Fruit fly (Drosophila melanogaster) whole organism, embryonic: Measurements from ENCODE around the gene fru.

Experiments used
- Atf-2 ChIP-seq: fragments of 200-800 bp; sonication (Bioruptor generic); optimal IDR thresholded peaks from 2 replicates; lab custom pipeline; 2016; ENCODE audit warnings: missing biosample characterization, missing genetic modification characterization
- CG10267 ChIP-seq: fragments of 200-800 bp; sonication (Bioruptor generic); optimal IDR thresholded peaks from 2 replicates; lab custom pipeline; 2018; ENCODE audit warnings: missing biosample characterization, mild to moderate bottlenecking, missing genetic modification characterization, moderate library complexity
- CG10321 ChIP-seq: fragments of 200-800 bp; sonication (Bioruptor generic); IDR thresholded peaks from 2 replicates; pipeline ENCODE4 v1.3.6; 2022; ENCODE audit warnings: missing biosample characterization, missing genetic modification characterization
- CG12659 ChIP-seq: fragments of 200-800 bp; sonication (Bioruptor generic); optimal IDR thresholded peaks from 3 replicates; lab custom pipeline; 2017; ENCODE audit warnings: mild to moderate bottlenecking, missing biosample characterization, missing genetic modification reagents, missing genetic modification characterization
- CG18011 ChIP-seq: fragments of 200-800 bp; sonication (Bioruptor generic); optimal IDR thresholded peaks from 2 replicates; lab custom pipeline; 2017; ENCODE audit warnings: missing biosample characterization, missing genetic modification characterization, mild to moderate bottlenecking, moderate library complexity, missing genotype
- CG2120 ChIP-seq: fragments of 200-800 bp; sonication (Bioruptor generic); optimal IDR thresholded peaks from 3 replicates; lab custom pipeline; 2016; ENCODE audit warnings: missing biosample characterization, missing genetic modification characterization
- CG2712 ChIP-seq: fragments of 200-800 bp; optimal IDR thresholded peaks from 3 replicates; lab custom pipeline; 2019; ENCODE audit warnings: missing biosample characterization, mild to moderate bottlenecking, missing genetic modification characterization, moderate library complexity
- CG2875 ChIP-seq: fragments of 200-800 bp; sonication (Bioruptor generic); optimal IDR thresholded peaks from 2 replicates; lab custom pipeline; 2017; ENCODE audit warnings: missing biosample characterization, mild to moderate bottlenecking, missing genetic modification characterization, missing genetic modification reagents
- CG30020 ChIP-seq: fragments of 200-800 bp; optimal IDR thresholded peaks from 2 replicates; lab custom pipeline; 2019; ENCODE audit warnings: missing biosample characterization, mild to moderate bottlenecking, missing genetic modification characterization, moderate library complexity
- CG30403 ChIP-seq: fragments of 200-800 bp; sonication (Bioruptor generic); optimal IDR thresholded peaks from 3 replicates; lab custom pipeline; 2016; ENCODE audit warnings: missing biosample characterization, missing genetic modification characterization
- CG32532 ChIP-seq: fragments of 200-800 bp; sonication (Bioruptor generic); IDR thresholded peaks from 2 replicates; pipeline ENCODE4 v1.3.6; 2022; ENCODE audit warnings: missing biosample characterization, missing genetic modification characterization
- CG4360 ChIP-seq: fragments of 200-800 bp; sonication (Bioruptor generic); IDR thresholded peaks from 2 replicates; pipeline ENCODE4 v1.3.6; 2022; ENCODE audit warnings: missing biosample characterization, missing genetic modification characterization
- CG6813 ChIP-seq: fragments of 200-800 bp; sonication (Bioruptor generic); optimal IDR thresholded peaks from 2 replicates; lab custom pipeline; 2017; ENCODE audit warnings: missing biosample characterization, missing genetic modification characterization, mild to moderate bottlenecking, moderate library complexity, missing genetic modification reagents
- CG7271 ChIP-seq: fragments of 200-800 bp; sonication (Bioruptor generic); optimal IDR thresholded peaks from 2 replicates; lab custom pipeline; 2018; ENCODE audit warnings: missing biosample characterization, mild to moderate bottlenecking, missing genetic modification characterization, moderate library complexity
- CG8290 ChIP-seq, 3 experiments: fragments of 200-800 bp; sonication (Bioruptor generic); optimal IDR thresholded peaks; 2 replicates each; lab custom pipeline; 2016 to 2019; ENCODE audit warnings: missing biosample characterization in 3 of 3, missing genetic modification characterization in 3 of 3, mild to moderate bottlenecking in 2 of 3, moderate library complexity in 1 of 3
- CG8924 ChIP-seq: fragments of 200-800 bp; optimal IDR thresholded peaks from 3 replicates; lab custom pipeline; 2019; ENCODE audit warnings: missing biosample characterization, mild to moderate bottlenecking, missing genetic modification characterization, moderate library complexity
- CHES-1-like ChIP-seq: fragments of 200-800 bp; sonication (Bioruptor generic); optimal IDR thresholded peaks from 2 replicates; lab custom pipeline; 2016; ENCODE audit warnings: missing biosample characterization, missing genetic modification characterization
- CTCF ChIP-seq: fragments of 200-800 bp; sonication (Bioruptor generic); optimal IDR thresholded peaks from 2 replicates; lab custom pipeline; 2017; ENCODE audit warnings: missing biosample characterization, mild to moderate bottlenecking, missing genetic modification characterization, moderate library complexity
- CkIIα-i1 ChIP-seq: fragments of 200-800 bp; sonication (Bioruptor generic); IDR thresholded peaks from 2 replicates; pipeline ENCODE4 v1.3.6; 2022; ENCODE audit warnings: missing biosample characterization, missing genetic modification characterization
- Dad ChIP-seq: fragments of 200-800 bp; sonication (Bioruptor generic); optimal IDR thresholded peaks from 3 replicates; lab custom pipeline; 2016; ENCODE audit warnings: missing biosample characterization, missing genetic modification characterization
- Dll ChIP-seq: fragments of 200-800 bp; sonication (Bioruptor generic); IDR thresholded peaks from 4 replicates; pipeline ENCODE4 v1.3.6; 2022; ENCODE audit warnings: missing biosample characterization, missing genetic modification characterization; ENCODE audit not compliant: partially characterized antibody
- E2f2 ChIP-seq: fragments of 200-800 bp; sonication (Bioruptor generic); IDR thresholded peaks from 2 replicates; pipeline ENCODE4 v1.3.6; 2022; ENCODE audit warnings: missing biosample characterization, missing genetic modification characterization
- ERR ChIP-seq: fragments of 200-800 bp; sonication (Bioruptor generic); optimal IDR thresholded peaks from 2 replicates; lab custom pipeline; 2016; ENCODE audit warnings: missing biosample characterization, missing genetic modification characterization
- HLH3B ChIP-seq: fragments of 200-800 bp; sonication (Bioruptor generic); IDR thresholded peaks from 2 replicates; pipeline ENCODE4 v1.3.6; 2022; ENCODE audit warnings: missing biosample characterization, missing genetic modification characterization
- Myb ChIP-seq: fragments of 200-800 bp; sonication (Bioruptor generic); optimal IDR thresholded peaks from 2 replicates; lab custom pipeline; 2016; ENCODE audit warnings: missing biosample characterization, missing genetic modification characterization
- NC2α ChIP-seq: fragments of 200-800 bp; sonication (Bioruptor generic); optimal IDR thresholded peaks from 2 replicates; lab custom pipeline; 2016; ENCODE audit warnings: missing biosample characterization, missing genetic modification characterization
- Rfx ChIP-seq: fragments of 200-800 bp; sonication (Bioruptor generic); IDR thresholded peaks from 2 replicates; pipeline ENCODE4 v1.3.6; 2022; ENCODE audit warnings: missing biosample characterization, missing genetic modification characterization
- Sry-δ ChIP-seq: fragments of 200-800 bp; sonication (Bioruptor generic); optimal IDR thresholded peaks from 2 replicates; lab custom pipeline; 2016; ENCODE audit warnings: missing biosample characterization, missing genetic modification characterization
- Trl ChIP-seq, 3 experiments: fragments of >200 bp in 2 of 3; fragments of 200-800 bp in 1 of 3; sonication (Bioruptor generic) in 1 of 3; optimal IDR thresholded peaks; 2 replicates in 1 of 3; 3 replicates in 2 of 3; lab custom pipeline; 2016 to 2017; ENCODE audit warnings: missing biosample characterization in 1 of 3, missing genetic modification characterization in 1 of 3
- ato ChIP-seq: fragments of 200-800 bp; sonication (Bioruptor generic); IDR thresholded peaks from 2 replicates; pipeline ENCODE4 v1.3.6; 2022; ENCODE audit warnings: missing biosample characterization, missing genetic modification characterization; ENCODE audit not compliant: partially characterized antibody
- bowl ChIP-seq: fragments of 200-800 bp; sonication (Bioruptor generic); IDR thresholded peaks from 2 replicates; pipeline ENCODE4 v1.3.6; 2022; ENCODE audit warnings: missing biosample characterization, missing genetic modification characterization
- chif ChIP-seq, 2 experiments: fragments of 200-800 bp; sonication (Bioruptor generic); optimal IDR thresholded peaks; 3 replicates each; lab custom pipeline; 2016; ENCODE audit warnings: missing biosample characterization in 2 of 2, missing genetic modification characterization in 2 of 2
- croc ChIP-seq: fragments of 200-800 bp; sonication (Bioruptor generic); conservative IDR thresholded peaks from 3 replicates; pipeline ENCODE4 v1.3.6; 2022; ENCODE audit warnings: missing biosample characterization, missing genetic modification characterization
- cwo ChIP-seq: fragments of 200-800 bp; sonication (Bioruptor generic); optimal IDR thresholded peaks from 3 replicates; lab custom pipeline; 2017; ENCODE audit warnings: missing biosample characterization, missing genetic modification characterization, mild to moderate bottlenecking, moderate library complexity, missing genetic modification reagents
- da ChIP-seq: fragments of 200-800 bp; sonication (Bioruptor generic); optimal IDR thresholded peaks from 2 replicates; lab custom pipeline; 2016; ENCODE audit warnings: missing biosample characterization, missing genetic modification characterization
- disco-r ChIP-seq: fragments of 200-800 bp; sonication (Bioruptor generic); optimal IDR thresholded peaks from 2 replicates; lab custom pipeline; 2016; ENCODE audit warnings: missing biosample characterization, missing genetic modification characterization
- ewg ChIP-seq: fragments of 200-800 bp; sonication (Bioruptor generic); optimal IDR thresholded peaks from 3 replicates; lab custom pipeline; 2017; ENCODE audit warnings: mild to moderate bottlenecking, missing biosample characterization, missing genetic modification reagents, missing genetic modification characterization
- fd64A ChIP-seq: fragments of 200-800 bp; sonication (Bioruptor generic); optimal IDR thresholded peaks from 3 replicates; lab custom pipeline; 2018; ENCODE audit warnings: missing biosample characterization, mild to moderate bottlenecking, missing genetic modification characterization
- gce ChIP-seq: fragments of 200-800 bp; sonication (Bioruptor generic); IDR thresholded peaks from 3 replicates; pipeline ENCODE4 v1.3.6; 2022; ENCODE audit warnings: missing biosample characterization, missing genetic modification characterization
- her ChIP-seq: fragments of 200-800 bp; sonication (Bioruptor generic); optimal IDR thresholded peaks from 2 replicates; lab custom pipeline; 2016; ENCODE audit warnings: missing biosample characterization, missing genetic modification characterization
- lilli ChIP-seq: fragments of 200-800 bp; sonication (Bioruptor generic); optimal IDR thresholded peaks from 3 replicates; lab custom pipeline; 2016; ENCODE audit warnings: missing biosample characterization, missing genetic modification characterization
- nmo ChIP-seq: fragments of 200-800 bp; sonication (Bioruptor generic); optimal IDR thresholded peaks from 2 replicates; lab custom pipeline; 2018; ENCODE audit warnings: missing biosample characterization, mild to moderate bottlenecking, missing genetic modification characterization, moderate library complexity
- phol ChIP-seq: fragments of 200-800 bp; sonication (Bioruptor generic); optimal IDR thresholded peaks from 3 replicates; lab custom pipeline; 2018; ENCODE audit warnings: missing biosample characterization, mild to moderate bottlenecking, missing genetic modification characterization, moderate library complexity
- ro ChIP-seq: fragments of 200-800 bp; sonication (Bioruptor generic); IDR thresholded peaks from 2 replicates; pipeline ENCODE4 v1.3.6; 2022; ENCODE audit warnings: missing biosample characterization, missing genetic modification characterization
- tup ChIP-seq: fragments of 200-800 bp; sonication (Bioruptor generic); optimal IDR thresholded peaks from 2 replicates; lab custom pipeline; 2016; ENCODE audit warnings: missing biosample characterization, mild to moderate bottlenecking, missing genetic modification characterization, moderate library complexity
- twi ChIP-seq: fragments of 200-800 bp; optimal IDR thresholded peaks from 2 replicates; lab custom pipeline; 2019; ENCODE audit warnings: missing biosample characterization, mild to moderate bottlenecking, missing genetic modification characterization, moderate library complexity
- vfl ChIP-seq: fragments of 200-800 bp; sonication (Bioruptor generic); optimal IDR thresholded peaks from 2 replicates; lab custom pipeline; 2016; ENCODE audit warnings: missing biosample characterization, missing genetic modification characterization
- zen2 ChIP-seq: fragments of 200-800 bp; sonication (Bioruptor generic); IDR thresholded peaks from 3 replicates; pipeline ENCODE4 v1.3.6; 2022; ENCODE audit warnings: missing biosample characterization, missing genetic modification characterization; ENCODE audit not compliant: partially characterized antibody

fru gene

DNA sequence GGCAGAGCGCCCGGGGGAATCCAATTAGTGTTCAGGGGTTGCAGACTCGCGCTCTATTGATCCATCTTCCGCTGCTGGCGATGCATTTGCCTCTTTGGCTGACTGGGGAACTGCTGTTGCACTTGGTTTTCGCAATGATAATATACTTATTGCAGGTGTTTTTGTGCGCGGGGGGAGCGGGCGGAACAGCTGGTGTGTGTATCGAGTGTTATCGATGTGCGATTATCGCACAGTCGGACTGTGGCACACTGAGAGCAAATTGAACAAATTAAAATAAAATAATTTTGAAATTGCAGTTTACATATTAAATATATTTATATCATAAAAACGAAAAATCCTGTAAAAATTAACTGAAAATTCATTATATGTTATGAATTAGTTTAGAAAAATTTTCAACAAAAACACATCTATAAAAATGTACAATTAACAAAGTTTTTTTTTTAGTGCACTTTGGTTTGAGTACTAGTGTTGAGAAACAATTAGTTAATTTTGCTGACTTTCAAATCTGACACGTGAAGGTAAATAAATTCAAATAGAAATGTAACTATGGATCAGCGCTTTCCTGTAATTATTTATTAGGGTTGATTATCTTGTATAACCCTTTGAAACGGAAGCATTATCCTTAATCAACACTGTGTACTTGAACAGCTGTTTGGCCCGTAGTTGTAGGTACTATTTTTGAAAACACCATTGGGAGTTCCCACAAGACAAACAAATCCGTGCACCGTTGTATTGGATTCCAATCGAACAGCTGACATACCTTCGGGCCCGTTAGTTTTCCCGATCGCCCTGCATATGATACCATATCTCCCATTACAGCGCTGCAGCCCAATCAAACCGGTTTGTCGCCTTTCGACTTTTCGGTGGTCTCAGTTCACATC, 142.6 kb downstream of the fru start, which contains the start of the genes Wdr37 and koko (continued):
- TF ChIP-seq CG4360 (GFP tag; lab: Robert Waterston, UW) (peak; percentile 60; the same call in 1 of the 2 replicates), CG30020 (tag; lab: Kevin White, UChicago) (peak; percentile 87), CG7271 (peak; percentile 98), CG2712 (tag; lab: Kevin White, UChicago) (peak; percentile 99), CG6813 (GFP tag; lab: Kevin White, UChicago) (peak; percentile 88), disco-r (GFP tag; lab: Kevin White, UChicago) (peak; percentile 26), fd64A (GFP tag; lab: Kevin White, UChicago) (peak; percentile 19), nmo (peak; percentile 99), zen2 (no peak), CG18011 (peak; percentile 79), twi (tag; lab: Kevin White, UChicago) (peak; percentile 95), CG10267 (tag; lab: Kevin White, UChicago) (peak; percentile 99), ERR (GFP tag; lab: Kevin White, UChicago) (peak; percentile 28), Dll (peak; percentile 61; the same call in 2 of the 4 replicates), gce (GFP tag; lab: Robert Waterston, UW) (peak; percentile 95), CG2875 (GFP tag; lab: Kevin White, UChicago) (peak; percentile 90), CG32532 (GFP tag; lab: Robert Waterston, UW) (peak; percentile 99), NC2α (GFP tag; lab: Kevin White, UChicago) (peak; percentile 52), Dad (peak; percentile 56), CHES-1-like (peak; percentile 70), CG10321 (GFP tag; lab: Robert Waterston, UW) (peak; percentile 84), cwo (GFP tag; lab: Kevin White, UChicago) (peak; percentile 93), vfl (GFP tag; lab: Kevin White, UChicago) (peak; percentile 71), CG12659 (GFP tag; lab: Kevin White, UChicago) (peak; percentile 98), E2f2 (GFP tag; lab: Robert Waterston, UW) (peak; percentile 86), CG8290 (GFP tag; optimal IDR thresholded peaks at IDR 0.05; lab: Kevin White, UChicago) (peak; percentile 96), CG8290 (tag; optimal IDR thresholded peaks at IDR 0.05; lab: Kevin White, UChicago) (peak; percentile 9 to 48), Myb (GFP tag; lab: Kevin White, UChicago) (peak; percentile 51), CG8924 (tag; lab: Kevin White, UChicago) (peak; percentile 98), croc (GFP tag; lab: Robert Waterston, UW) (peak; percentile 97), CG2120 (GFP tag; lab: Kevin White, UChicago) (peak; percentile 94), Sry-δ (GFP tag; lab: Kevin White, UChicago) (peak; percentile 51), HLH3B (GFP tag; lab: Robert Waterston, UW) (peak; percentile 99), ewg (GFP tag; lab: Kevin White, UChicago) (peak; percentile 88), tup (GFP tag; lab: Kevin White, UChicago) (peak; percentile 63), ato (GFP tag; lab: Robert Waterston, UW) (peak; percentile 52; the same call in 1 of the 2 replicates), da (no peak), CG30403 (GFP tag; lab: Kevin White, UChicago) (peak; percentile 98), her (peak; percentile 44), Trl (optimal IDR thresholded peaks at IDR 0.05; lab: Kevin White, UChicago) (no peak), Trl (GFP tag; optimal IDR thresholded peaks at IDR 0.05; lab: Kevin White, UChicago) (peak; percentile 82), phol (tag; lab: Kevin White, UChicago) (peak; percentile 92), CTCF (peak; percentile 44), Atf-2 (GFP tag; lab: Kevin White, UChicago) (peak; percentile 69), lilli (GFP tag; lab: Kevin White, UChicago) (peak; percentile 91), chif (GFP tag; optimal IDR thresholded peaks at IDR 0.05; lab: Kevin White, UChicago) (peak; percentile 35 to 85), Rfx (peak; percentile 97), bowl (GFP tag; lab: Robert Waterston, UW) (peak; percentile 91), ro (GFP tag; lab: Robert Waterston, UW) (peak; percentile 97), CkIIα-i1 (GFP tag; lab: Robert Waterston, UW) (peak; percentile 79)
